Fruit fly (Drosophila melanogaster) Kc167 (cell line): ENCODE data around the gene CG7730.

Experiments used
- Sin3A ChIP-seq: fragments of >200 bp; optimal IDR thresholded peaks from 2 replicates; lab custom pipeline; 2018; ENCODE audit warnings: missing external identifiers
- ttk ChIP-seq: sonication (Bioruptor generic); optimal IDR thresholded peaks from 2 replicates; lab custom pipeline; 2017; ENCODE audit warnings: missing external identifiers

DNA sequence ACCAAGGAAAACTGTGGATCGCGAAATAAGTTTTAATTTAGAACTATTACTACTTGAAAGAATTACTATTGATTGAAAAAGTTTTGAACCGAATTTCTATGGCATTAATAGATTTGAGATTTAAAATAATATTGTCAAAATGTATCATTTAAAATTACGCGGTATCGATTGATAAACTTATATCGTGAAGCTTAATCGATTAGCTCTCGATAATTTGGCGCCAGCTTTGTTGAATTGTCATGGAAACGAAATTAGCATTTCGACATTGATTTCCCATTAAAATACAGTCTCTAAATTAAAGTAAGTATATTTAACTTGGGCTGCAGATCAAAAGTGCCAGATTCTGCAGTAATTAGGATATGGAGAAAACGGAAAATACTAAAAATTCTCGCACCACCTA lies at the start of gene CG7730:
- TF ChIP-seq ttk (lab: Kevin White, UChicago), result no peak
- no peak for TF ChIP-seq Sin3A (lab: Kevin White, UChicago)
